Fruit fly (Drosophila melanogaster): ENCODE measurements around the gene Setd3.
A peak's percentile ranks its signal among the peaks of the same experiment; 100 is the strongest.

Gene Setd3

DNA sequence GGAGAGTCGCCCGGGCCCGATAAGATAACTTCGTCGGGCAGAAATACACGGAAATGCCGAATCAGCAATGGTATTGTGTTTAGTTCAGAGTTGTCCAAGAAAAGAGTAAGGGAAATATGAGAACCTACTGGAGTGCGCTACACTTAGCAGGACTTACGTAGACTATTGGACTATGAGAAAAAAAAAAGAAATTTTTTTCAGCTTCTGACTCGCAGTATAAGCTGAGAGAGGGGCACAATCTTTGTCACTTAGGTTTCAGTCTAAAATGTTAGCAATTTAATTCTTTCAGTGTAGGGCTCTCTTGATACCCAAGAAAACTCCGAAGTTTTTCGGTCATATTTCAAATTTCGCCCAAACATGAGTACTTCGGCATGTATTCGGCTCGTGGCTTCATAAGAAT lies 25.2 kb upstream of the Setd3 start (continued):
- TF ChIP-seq CG8944 (GFP tag; optimal IDR thresholded peaks at IDR 0.05) (peak; percentile 71), Ssrp (tag; optimal IDR thresholded peaks at IDR 0.05) (peak; percentile 31), Nf-YC (tag; optimal IDR thresholded peaks at IDR 0.05) (no peak), fru (optimal IDR thresholded peaks at IDR 0.05) (no peak), mld (GFP tag; IDR thresholded peaks at IDR 0.05; ENCODE audit: partially characterized antibody) (no peak), CG3281 (GFP tag; optimal IDR thresholded peaks at IDR 0.05) (peak; percentile 62), Oli (tag; optimal IDR thresholded peaks at IDR 0.05) (peak; percentile 70), zfh2 (GFP tag; optimal IDR thresholded peaks at IDR 0.05) (peak; percentile 66), CG13775 (GFP tag; optimal IDR thresholded peaks at IDR 0.05) (peak; percentile 63), dmrt99B (tag; optimal IDR thresholded peaks at IDR 0.05) (peak; percentile 82), Fer1 (GFP tag; optimal IDR thresholded peaks at IDR 0.05) (peak; percentile 50), CG15269 (tag; optimal IDR thresholded peaks at IDR 0.05) (peak; percentile 73), Dref (GFP tag; IDR thresholded peaks at IDR 0.05) (no peak), D19A (tag; optimal IDR thresholded peaks at IDR 0.05) (peak; percentile 25), gcm (GFP tag; optimal IDR thresholded peaks at IDR 0.05) (peak; percentile 23), Nf-YA (GFP tag; IDR thresholded peaks at IDR 0.05) (peak; percentile 74), ab (GFP tag; optimal IDR thresholded peaks at IDR 0.05) (peak; percentile 26), CG3995 (GFP tag; optimal IDR thresholded peaks at IDR 0.05) (peak; percentile 34), CG17359 (tag; optimal IDR thresholded peaks at IDR 0.05) (peak; percentile 78), ap (GFP tag; IDR thresholded peaks at IDR 0.05) (peak; percentile 71), onecut (GFP tag; IDR thresholded peaks at IDR 0.05) (peak; percentile 21; the same call in 1 of the 2 replicates), CG7928 (GFP tag; optimal IDR thresholded peaks at IDR 0.05) (no peak), CG13296 (GFP tag; optimal IDR thresholded peaks at IDR 0.05) (peak; percentile 35), CG4854 (GFP tag; optimal IDR thresholded peaks at IDR 0.05) (peak; percentile 50), pita (GFP tag; optimal IDR thresholded peaks at IDR 0.05) (no peak), Eip74EF (GFP tag; optimal IDR thresholded peaks at IDR 0.05) (peak in 1 of 2 experiments; percentile 24), CG11093 (GFP tag; IDR thresholded peaks at IDR 0.05) (peak; percentile 64; the same call in 2 of the 3 replicates), Hr51 (GFP tag; optimal IDR thresholded peaks at IDR 0.05) (peak; percentile 31 to 73), Blimp-1 (GFP tag; optimal IDR thresholded peaks at IDR 0.05) (peak; percentile 63), stwl (tag; optimal IDR thresholded peaks at IDR 0.05) (no peak), Atf6 (GFP tag; IDR thresholded peaks at IDR 0.05) (peak; percentile 86), rib (GFP tag; IDR thresholded peaks at IDR 0.05) (peak; percentile 66; the same call in 1 of the 2 replicates), twi (tag; optimal IDR thresholded peaks at IDR 0.05) (no peak), CG2889 (GFP tag; IDR thresholded peaks at IDR 0.05) (0 out of 3 replicates have a peak, but pooled peaks have one; percentile 6), Camta (GFP tag; optimal IDR thresholded peaks at IDR 0.05) (peak; percentile 24), C15 (GFP tag; IDR thresholded peaks at IDR 0.05) (0 out of 3 replicates have a peak, but pooled peaks have one; percentile 59), Stat92E (GFP tag; optimal IDR thresholded peaks at IDR 0.05) (no peak), YL-1 (GFP tag; optimal IDR thresholded peaks at IDR 0.05) (peak; percentile 8), ci (GFP tag; IDR thresholded peaks at IDR 0.05) (peak; percentile 86), disco-r (GFP tag; optimal IDR thresholded peaks at IDR 0.05) (no peak), ham (GFP tag; IDR thresholded peaks at IDR 0.05) (no peak), CG16813 (GFP tag; IDR thresholded peaks at IDR 0.05; ENCODE audit: partially characterized antibody) (no peak), unpg (GFP tag; optimal IDR thresholded peaks at IDR 0.05) (peak; percentile 68), exex (tag; optimal IDR thresholded peaks at IDR 0.05) (peak; percentile 6), CG3838 (GFP tag; optimal IDR thresholded peaks at IDR 0.05) (peak; percentile 0), CG12299 (tag; optimal IDR thresholded peaks at IDR 0.05) (peak; percentile 45), CG15073 (GFP tag; optimal IDR thresholded peaks at IDR 0.05) (no peak), Taf1 (GFP tag; IDR thresholded peaks at IDR 0.05) (peak; percentile 66; the same call in 1 of the 2 replicates), PHDP (tag; optimal IDR thresholded peaks at IDR 0.05) (peak; percentile 75), vnd (GFP tag; IDR thresholded peaks at IDR 0.05; ENCODE audit: partially characterized antibody) (no peak)
